Worm (Caenorhabditis elegans): Measurements from ENCODE around the gene metl-6.

ce11 chrIII:3901542-3901941 is 20.0 kb downstream of the metl-6 start, which contains the start of gene tir-1:
- TF ChIP-seq ztf-11 (tag; optimal IDR thresholded peaks at IDR 0.05) = no peak
- no peak for TF ChIP-seq nhr-25 (tag; optimal IDR thresholded peaks at IDR 0.05)
- no peak for TF ChIP-seq unc-62 (GFP tag; optimal IDR thresholded peaks at IDR 0.05)
- TF ChIP-seq snpc-4 (tag; optimal IDR thresholded peaks at IDR 0.05) = no peak
- TF ChIP-seq zag-1 (tag; optimal IDR thresholded peaks at IDR 0.05) = no peak
- TF ChIP-seq eor-1 (tag; optimal IDR thresholded peaks at IDR 0.05) = no peak
- TF ChIP-seq nfya-1 (tag; optimal IDR thresholded peaks at IDR 0.05; ENCODE audit: insufficient read depth) = no peak
- no peak for TF ChIP-seq fkh-2 (tag; optimal IDR thresholded peaks at IDR 0.05)
- TF ChIP-seq ceh-82 (tag; optimal IDR thresholded peaks at IDR 0.05) = no peak
- no peak for TF ChIP-seq egl-27 (tag; optimal IDR thresholded peaks at IDR 0.05)
- no peak for TF ChIP-seq unc-39 (tag; optimal IDR thresholded peaks at IDR 0.05)
- no peak for TF ChIP-seq ceh-9 (tag; optimal IDR thresholded peaks at IDR 0.05)
- TF ChIP-seq pqm-1 (tag; optimal IDR thresholded peaks at IDR 0.05) = no peak
- TF ChIP-seq jun-1 (tag; optimal IDR thresholded peaks at IDR 0.05) = no peak
